Fruit fly (Drosophila melanogaster) whole organism, embryonic: ENCODE measurements around the gene dgrn.

Experiments used
- Ada2b ChIP-seq: fragments of 200-800 bp; sonication (Bioruptor generic); IDR thresholded peaks from 2 replicates; pipeline ENCODE4 v1.3.6; 2022; ENCODE audit warnings: missing biosample characterization, missing genetic modification characterization
- Bteb2 ChIP-seq: fragments of 200-800 bp; sonication (Bioruptor generic); optimal IDR thresholded peaks from 2 replicates; lab custom pipeline; 2016; ENCODE audit warnings: missing biosample characterization, missing genetic modification characterization
- CG10147 ChIP-seq: fragments of 200-800 bp; sonication (Bioruptor generic); optimal IDR thresholded peaks from 2 replicates; lab custom pipeline; 2019; ENCODE audit warnings: missing biosample characterization, mild to moderate bottlenecking, missing genetic modification characterization, moderate library complexity
- CG10431 ChIP-seq: fragments of 200-800 bp; sonication (Bioruptor generic); optimal IDR thresholded peaks from 3 replicates; lab custom pipeline; 2018; ENCODE audit warnings: missing biosample characterization, mild to moderate bottlenecking, missing genetic modification characterization
- CG11085 ChIP-seq: fragments of 200-800 bp; sonication (Bioruptor generic); IDR thresholded peaks from 2 replicates; pipeline ENCODE4 v1.3.6; 2022; ENCODE audit warnings: missing biosample characterization, missing genetic modification characterization
- CG11560 ChIP-seq: fragments of 200-800 bp; sonication (Bioruptor generic); IDR thresholded peaks from 3 replicates; pipeline ENCODE4 v1.3.6; 2022; ENCODE audit warnings: missing biosample characterization, missing genetic modification characterization
- CG12104 ChIP-seq: fragments of 200-800 bp; sonication (Bioruptor generic); optimal IDR thresholded peaks from 3 replicates; lab custom pipeline; 2016; ENCODE audit warnings: missing biosample characterization, missing genetic modification characterization
- CG13775 ChIP-seq: fragments of 200-800 bp; sonication (Bioruptor generic); optimal IDR thresholded peaks from 3 replicates; lab custom pipeline; 2017; ENCODE audit warnings: missing biosample characterization, mild to moderate bottlenecking, missing genetic modification characterization
- CG14860 ChIP-seq: fragments of 200-800 bp; sonication (Bioruptor generic); IDR thresholded peaks from 3 replicates; pipeline ENCODE4 v1.3.6; 2022; ENCODE audit warnings: missing biosample characterization, missing genetic modification characterization; ENCODE audit not compliant: partially characterized antibody
- CG15514 ChIP-seq: fragments of 200-800 bp; sonication (Bioruptor generic); optimal IDR thresholded peaks from 3 replicates; lab custom pipeline; 2017; ENCODE audit warnings: missing biosample characterization, missing genetic modification characterization, mild to moderate bottlenecking, moderate library complexity, missing genetic modification reagents
- CG1602 ChIP-seq: fragments of 200-800 bp; sonication (Bioruptor generic); optimal IDR thresholded peaks from 3 replicates; lab custom pipeline; 2016; ENCODE audit warnings: missing biosample characterization, missing genetic modification characterization
- CG1832 ChIP-seq: fragments of 200-800 bp; sonication (Bioruptor generic); optimal IDR thresholded peaks from 2 replicates; lab custom pipeline; 2017; ENCODE audit warnings: missing biosample characterization, mild to moderate bottlenecking, missing genetic modification characterization, inconsistent platforms
- CG18619 ChIP-seq: fragments of 200-800 bp; sonication (Bioruptor generic); optimal IDR thresholded peaks from 3 replicates; lab custom pipeline; 2017; ENCODE audit warnings: missing biosample characterization, mild to moderate bottlenecking, missing genetic modification characterization
- CG18764 ChIP-seq: fragments of 200-800 bp; sonication (Bioruptor generic); optimal IDR thresholded peaks from 3 replicates; lab custom pipeline; 2016; ENCODE audit warnings: missing biosample characterization, missing genetic modification characterization
- CG2129 ChIP-seq: fragments of 200-800 bp; sonication (Bioruptor generic); IDR thresholded peaks from 2 replicates; pipeline ENCODE4 v1.3.6; 2022; ENCODE audit warnings: missing biosample characterization, missing genetic modification characterization; ENCODE audit not compliant: partially characterized antibody
- CG2712 ChIP-seq: fragments of 200-800 bp; optimal IDR thresholded peaks from 3 replicates; lab custom pipeline; 2019; ENCODE audit warnings: missing biosample characterization, mild to moderate bottlenecking, missing genetic modification characterization, moderate library complexity
- CG30403 ChIP-seq: fragments of 200-800 bp; sonication (Bioruptor generic); optimal IDR thresholded peaks from 3 replicates; lab custom pipeline; 2016; ENCODE audit warnings: missing biosample characterization, missing genetic modification characterization
- CG30431 ChIP-seq: fragments of 200-800 bp; sonication (Bioruptor generic); optimal IDR thresholded peaks from 2 replicates; lab custom pipeline; 2017; ENCODE audit warnings: missing biosample characterization, missing genetic modification characterization
- CG32767 ChIP-seq: fragments of 200-800 bp; sonication (Bioruptor generic); IDR thresholded peaks from 2 replicates; pipeline ENCODE4 v1.3.6; 2022; ENCODE audit warnings: missing biosample characterization, missing genetic modification characterization
- CG3847 ChIP-seq: fragments of 200-800 bp; sonication (Bioruptor generic); IDR thresholded peaks from 2 replicates; pipeline ENCODE4 v1.3.6; 2022; ENCODE audit warnings: missing biosample characterization, missing genetic modification characterization
- CG6683 ChIP-seq: fragments of 200-800 bp; sonication (Bioruptor generic); optimal IDR thresholded peaks from 2 replicates; lab custom pipeline; 2017; ENCODE audit warnings: missing biosample characterization, mild to moderate bottlenecking, missing genetic modification characterization, missing genetic modification reagents
- CG6854 ChIP-seq: fragments of 200-800 bp; sonication (Bioruptor generic); optimal IDR thresholded peaks from 3 replicates; lab custom pipeline; 2017; ENCODE audit warnings: missing biosample characterization, mild to moderate bottlenecking, missing genetic modification characterization
- CG8089 ChIP-seq: fragments of 200-800 bp; sonication (Bioruptor generic); optimal IDR thresholded peaks from 3 replicates; lab custom pipeline; 2016; ENCODE audit warnings: missing biosample characterization, missing genetic modification characterization
- CG8388 ChIP-seq: fragments of 200-800 bp; sonication (Bioruptor generic); optimal IDR thresholded peaks from 2 replicates; lab custom pipeline; 2019; ENCODE audit warnings: missing biosample characterization, mild to moderate bottlenecking, missing genetic modification characterization, moderate library complexity
- CG8478 ChIP-seq: fragments of >200 bp; optimal IDR thresholded peaks from 2 replicates; lab custom pipeline; 2018
- CG9817 ChIP-seq: fragments of 200-800 bp; sonication (Bioruptor generic); optimal IDR thresholded peaks from 2 replicates; lab custom pipeline; 2018; ENCODE audit warnings: missing biosample characterization, mild to moderate bottlenecking, missing genetic modification characterization, moderate library complexity
- CG9876 ChIP-seq: fragments of 200-800 bp; sonication (Bioruptor generic); optimal IDR thresholded peaks from 2 replicates; lab custom pipeline; 2016; ENCODE audit warnings: missing biosample characterization, missing genetic modification characterization
- D19A ChIP-seq: fragments of 200-800 bp; optimal IDR thresholded peaks from 3 replicates; lab custom pipeline; 2019; ENCODE audit warnings: missing biosample characterization, mild to moderate bottlenecking, missing genetic modification characterization, moderate library complexity
- D19B ChIP-seq: fragments of 200-800 bp; sonication (Bioruptor generic); optimal IDR thresholded peaks from 2 replicates; lab custom pipeline; 2017; ENCODE audit warnings: missing biosample characterization, mild to moderate bottlenecking, missing genetic modification characterization
- Dad ChIP-seq: fragments of 200-800 bp; sonication (Bioruptor generic); optimal IDR thresholded peaks from 3 replicates; lab custom pipeline; 2016; ENCODE audit warnings: missing biosample characterization, missing genetic modification characterization
- Doc3 ChIP-seq: fragments of 200-800 bp; sonication (Bioruptor generic); IDR thresholded peaks from 3 replicates; pipeline ENCODE4 v1.3.6; 2022; ENCODE audit warnings: missing biosample characterization, missing genetic modification characterization; ENCODE audit not compliant: partially characterized antibody
- Ets97D ChIP-seq: fragments of 200-800 bp; sonication (Bioruptor generic); optimal IDR thresholded peaks from 3 replicates; lab custom pipeline; 2016; ENCODE audit warnings: missing biosample characterization, missing genetic modification characterization
- Jarid2 ChIP-seq: fragments of 200-800 bp; sonication (Bioruptor generic); optimal IDR thresholded peaks from 3 replicates; lab custom pipeline; 2017; ENCODE audit warnings: mild to moderate bottlenecking, missing biosample characterization, missing genetic modification reagents, missing genetic modification characterization
- Nf-YC ChIP-seq: fragments of 200-800 bp; optimal IDR thresholded peaks from 3 replicates; lab custom pipeline; 2019; ENCODE audit warnings: missing biosample characterization, mild to moderate bottlenecking, missing genetic modification characterization, moderate library complexity
- Rx ChIP-seq: fragments of 200-800 bp; sonication (Bioruptor generic); IDR thresholded peaks from 2 replicates; pipeline ENCODE4 v1.3.6; 2022; ENCODE audit warnings: missing biosample characterization, missing genetic modification characterization
- Side ChIP-seq: fragments of 200-800 bp; sonication (Bioruptor generic); optimal IDR thresholded peaks from 2 replicates; lab custom pipeline; 2016; ENCODE audit warnings: missing biosample characterization, missing genetic modification characterization
- ac ChIP-seq: fragments of 200-800 bp; sonication (Bioruptor generic); optimal IDR thresholded peaks from 3 replicates; lab custom pipeline; 2017; ENCODE audit warnings: missing biosample characterization, mild to moderate bottlenecking, missing genetic modification characterization
- bab2 ChIP-seq: fragments of 200-800 bp; sonication (Bioruptor generic); optimal IDR thresholded peaks from 2 replicates; lab custom pipeline; 2016; ENCODE audit warnings: missing biosample characterization, missing genetic modification characterization
- bbx ChIP-seq: fragments of 200-800 bp; sonication (Bioruptor generic); IDR thresholded peaks from 2 replicates; pipeline ENCODE4 v1.3.6; 2022; ENCODE audit warnings: missing biosample characterization, missing genetic modification characterization; ENCODE audit not compliant: partially characterized antibody
- cato ChIP-seq: fragments of 200-800 bp; sonication (Bioruptor generic); optimal IDR thresholded peaks from 2 replicates; lab custom pipeline; 2016; ENCODE audit warnings: missing biosample characterization, missing genetic modification characterization, borderline replicate concordance
- chn ChIP-seq: fragments of 200-800 bp; sonication (Bioruptor generic); optimal IDR thresholded peaks from 2 replicates; lab custom pipeline; 2016; ENCODE audit warnings: missing biosample characterization, missing genetic modification characterization
- crc ChIP-seq: fragments of 200-800 bp; sonication (Bioruptor generic); optimal IDR thresholded peaks from 2 replicates; lab custom pipeline; 2016; ENCODE audit warnings: missing biosample characterization, missing genetic modification characterization
- dati ChIP-seq: fragments of 200-800 bp; sonication (Bioruptor generic); IDR thresholded peaks from 2 replicates; pipeline ENCODE4 v1.3.6; 2022; ENCODE audit warnings: missing biosample characterization, missing genetic modification characterization
- dimm ChIP-seq: fragments of 200-800 bp; sonication (Bioruptor generic); IDR thresholded peaks from 2 replicates; pipeline ENCODE4 v1.3.6; 2022; ENCODE audit warnings: missing biosample characterization, missing genetic modification characterization
- dysf ChIP-seq: fragments of 200-800 bp; sonication (Bioruptor generic); IDR thresholded peaks from 3 replicates; pipeline ENCODE4 v1.3.6; 2022; ENCODE audit warnings: missing biosample characterization, missing genetic modification characterization
- gce ChIP-seq: fragments of 200-800 bp; sonication (Bioruptor generic); IDR thresholded peaks from 3 replicates; pipeline ENCODE4 v1.3.6; 2022; ENCODE audit warnings: missing biosample characterization, missing genetic modification characterization
- h ChIP-seq: fragments of >200 bp; optimal IDR thresholded peaks from 2 replicates; lab custom pipeline; 2017
- odd ChIP-seq: fragments of 200-800 bp; sonication (Bioruptor generic); optimal IDR thresholded peaks from 2 replicates; lab custom pipeline; 2017; ENCODE audit warnings: missing biosample characterization, mild to moderate bottlenecking, missing genetic modification characterization
- phol ChIP-seq: fragments of 200-800 bp; sonication (Bioruptor generic); optimal IDR thresholded peaks from 3 replicates; lab custom pipeline; 2018; ENCODE audit warnings: missing biosample characterization, mild to moderate bottlenecking, missing genetic modification characterization, moderate library complexity
- scrt ChIP-seq: fragments of 200-800 bp; sonication (Bioruptor generic); optimal IDR thresholded peaks from 2 replicates; lab custom pipeline; 2018; ENCODE audit warnings: missing biosample characterization, mild to moderate bottlenecking, missing genetic modification characterization, moderate library complexity
- ssp ChIP-seq: fragments of 200-800 bp; sonication (Bioruptor generic); IDR thresholded peaks from 2 replicates; pipeline ENCODE4 v1.3.6; 2022; ENCODE audit warnings: missing biosample characterization, missing genetic modification characterization
- ttk ChIP-seq: fragments of 200-800 bp; sonication (Bioruptor generic); IDR thresholded peaks from 2 replicates; pipeline ENCODE4 v2.1.2; 2022; ENCODE audit warnings: missing biosample characterization, missing genetic modification characterization

Gene dgrn

DNA sequence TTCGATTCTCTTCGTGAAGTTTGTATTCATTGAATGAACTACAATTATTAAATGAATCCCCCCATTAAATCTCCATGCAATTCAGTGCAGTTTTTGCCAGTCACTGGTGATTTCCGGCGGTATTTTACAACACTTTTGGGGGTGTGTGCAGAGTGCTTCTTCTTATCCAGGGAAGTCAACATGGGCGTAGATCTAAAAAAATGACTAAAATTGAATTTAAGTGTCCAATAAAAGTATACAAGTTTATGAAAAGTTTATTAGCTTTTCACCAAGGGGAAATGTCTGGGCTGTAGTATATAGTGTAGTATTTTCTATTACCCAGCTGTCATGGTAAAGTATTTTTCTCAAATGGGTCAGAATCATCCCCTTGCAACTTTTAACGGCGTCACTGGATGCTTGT is 32.9 kb upstream of the dgrn start, which contains the start of gene Hpf1 (continued):
- TF ChIP-seq bab2 (GFP tag; lab: Kevin White, UChicago), result peak; percentile 99
- TF ChIP-seq CG11085 (GFP tag; lab: Robert Waterston, UW), result peak; percentile 96
- TF ChIP-seq Bteb2 (GFP tag; lab: Kevin White, UChicago), result peak; percentile 99
- peak; percentile 97 for TF ChIP-seq CG9876
- TF ChIP-seq Ada2b (GFP tag; lab: Robert Waterston, UW), result peak; percentile 97
- peak; percentile 98 for TF ChIP-seq phol (tag; lab: Kevin White, UChicago)
- peak; percentile 95 for TF ChIP-seq D19B
- peak; percentile 94 for TF ChIP-seq CG15514 (GFP tag; lab: Kevin White, UChicago)
- TF ChIP-seq Dad (GFP tag; lab: Kevin White, UChicago), result peak; percentile 98
- TF ChIP-seq dati (GFP tag; lab: Robert Waterston, UW), result peak; percentile 93
- peak; percentile 99 for TF ChIP-seq CG30403 (GFP tag; lab: Kevin White, UChicago)
- peak; percentile 97 for TF ChIP-seq CG18764
- TF ChIP-seq CG1832 (GFP tag; lab: Kevin White, UChicago), result no peak
- TF ChIP-seq chn (GFP tag; lab: Kevin White, UChicago), result peak; percentile 99
- peak; percentile 94 for TF ChIP-seq ttk (GFP tag; lab: Robert Waterston, UW)
- TF ChIP-seq dimm (GFP tag; lab: Robert Waterston, UW), result peak; percentile 92
- TF ChIP-seq bbx (GFP tag; lab: Robert Waterston, UW), result no peak
- peak; percentile 98 for TF ChIP-seq CG8089 (GFP tag; lab: Kevin White, UChicago)
- TF ChIP-seq h (lab: Kevin White, UChicago), result no peak
- TF ChIP-seq odd (GFP tag; lab: Kevin White, UChicago), result peak; percentile 96
- TF ChIP-seq crc (GFP tag; lab: Kevin White, UChicago), result peak; percentile 97
- TF ChIP-seq Rx (GFP tag; lab: Robert Waterston, UW), result peak; percentile 95
- peak; percentile 95 for TF ChIP-seq CG12104
- TF ChIP-seq CG10431, result peak; percentile 74
- no peak for TF ChIP-seq CG14860 (GFP tag; lab: Robert Waterston, UW)
- TF ChIP-seq Doc3 (GFP tag; lab: Robert Waterston, UW), result no peak
- TF ChIP-seq CG8478 (lab: Kevin White, UChicago), result no peak
- TF ChIP-seq CG2129 (GFP tag; lab: Robert Waterston, UW), result no peak
- TF ChIP-seq CG2712 (tag; lab: Kevin White, UChicago), result peak; percentile 98
- peak; percentile 93 for TF ChIP-seq scrt
- peak; percentile 99 for TF ChIP-seq dysf (GFP tag; lab: Robert Waterston, UW)
- TF ChIP-seq D19A, result peak; percentile 94
- TF ChIP-seq CG3847, result peak; percentile 98
- TF ChIP-seq CG32767 (GFP tag; lab: Robert Waterston, UW), result peak; percentile 97
- TF ChIP-seq ssp (GFP tag; lab: Robert Waterston, UW), result peak; percentile 93
- TF ChIP-seq CG13775 (GFP tag; lab: Kevin White, UChicago), result peak; percentile 98
- TF ChIP-seq CG10147 (GFP tag; lab: Kevin White, UChicago), result peak; percentile 98
- peak; percentile 98 for TF ChIP-seq CG30431 (GFP tag; lab: Kevin White, UChicago)
- TF ChIP-seq CG8388 (GFP tag; lab: Kevin White, UChicago), result peak; percentile 96
- TF ChIP-seq Nf-YC, result peak; percentile 90
- peak; percentile 95 for TF ChIP-seq gce
- TF ChIP-seq CG11560 (tag; lab: Robert Waterston, UW), result peak; percentile 90
- peak; percentile 93 for TF ChIP-seq CG6683
- peak; percentile 86 for TF ChIP-seq ac
- peak; percentile 98 for TF ChIP-seq Side (GFP tag; lab: Kevin White, UChicago)
- peak; percentile 96 for TF ChIP-seq cato
- peak; percentile 84 for TF ChIP-seq Jarid2 (GFP tag; lab: Kevin White, UChicago)
- TF ChIP-seq CG18619 (GFP tag; lab: Kevin White, UChicago), result peak; percentile 98
- TF ChIP-seq CG1602 (GFP tag; lab: Kevin White, UChicago), result peak; percentile 98
- TF ChIP-seq Ets97D (GFP tag; lab: Kevin White, UChicago), result peak; percentile 94
- peak; percentile 97 for TF ChIP-seq CG6854 (GFP tag; lab: Kevin White, UChicago)
- TF ChIP-seq CG9817 (tag; lab: Kevin White, UChicago), result peak; percentile 98
